Fruit fly (Drosophila melanogaster): Measurements from ENCODE around the gene Snoo.

- TF ChIP-seq EcR (GFP tag; optimal IDR thresholded peaks at IDR 0.05) (no peak), CG8478 (optimal IDR thresholded peaks at IDR 0.05) (no peak), pan (optimal IDR thresholded peaks at IDR 0.05) (no peak), psq (optimal IDR thresholded peaks at IDR 0.05) (no peak), Dll (optimal IDR thresholded peaks at IDR 0.05) (no peak)
Measured at dm6 chr2L:7936391-7936790, 47.6 kb downstream of the Snoo start.

Measured in whole organism.